Worm (Caenorhabditis elegans) whole organism, L3 larva: ENCODE results near the gene trr-1.

Source experiments
- R02D3.7 ChIP-seq: fragments of 150-350 bp; optimal IDR thresholded peaks from 2 replicates; lab custom pipeline; 2014; ENCODE audit warnings: missing biosample characterization, missing genetic modification characterization
- ZK546.5 ChIP-seq: sonication (generic microtip); optimal IDR thresholded peaks from 2 replicates; lab custom pipeline; 2017; ENCODE audit warnings: missing biosample characterization, missing genetic modification characterization
- aly-2 ChIP-seq: fragments of 150-350 bp; optimal IDR thresholded peaks from 2 replicates; lab custom pipeline; 2014; ENCODE audit warnings: missing biosample characterization, missing genetic modification characterization
- ama-1 ChIP-seq: fragments of 150-350 bp; optimal IDR thresholded peaks from 2 replicates; lab custom pipeline; 2018
- ceh-16 ChIP-seq: sonication (generic microtip); optimal IDR thresholded peaks from 2 replicates; lab custom pipeline; 2017; ENCODE audit warnings: missing biosample characterization, missing genetic modification characterization
- ceh-28 ChIP-seq: fragments of 150-350 bp; optimal IDR thresholded peaks from 2 replicates; lab custom pipeline; 2014; ENCODE audit warnings: missing biosample characterization, missing genetic modification reagents, missing genetic modification characterization
- ceh-82 ChIP-seq: fragments of 150-350 bp; optimal IDR thresholded peaks from 2 replicates; lab custom pipeline; 2014; ENCODE audit warnings: missing biosample characterization, missing genetic modification characterization
- ceh-9 ChIP-seq: sonication (generic microtip); optimal IDR thresholded peaks from 2 replicates; lab custom pipeline; 2018; ENCODE audit warnings: missing biosample characterization, missing genetic modification characterization
- daf-12 ChIP-seq: fragments of 150-350 bp; optimal IDR thresholded peaks from 2 replicates; lab custom pipeline; 2014; ENCODE audit warnings: missing biosample characterization, missing genetic modification reagents, missing genetic modification characterization
- egl-27 ChIP-seq: sonication (generic microtip); optimal IDR thresholded peaks from 4 replicates; lab custom pipeline; 2017; ENCODE audit warnings: missing biosample characterization, missing genetic modification reagents, missing genetic modification characterization
- elt-1 ChIP-seq: fragments of 150-350 bp; optimal IDR thresholded peaks from 2 replicates; lab custom pipeline; 2014; ENCODE audit warnings: missing biosample characterization, missing genetic modification characterization
- elt-2 ChIP-seq: sonication (generic microtip); optimal IDR thresholded peaks from 2 replicates; lab custom pipeline; 2016; ENCODE audit warnings: missing genetic modification reagents, mild to moderate bottlenecking, missing genetic modification characterization, missing compliant biosample characterization
- elt-3 ChIP-seq, 3 experiments: fragments of 150-350 bp in 1 of 3; sonication (generic microtip) in 2 of 3; optimal IDR thresholded peaks; 2 replicates in 2 of 3; 4 replicates in 1 of 3; lab custom pipeline; 2014 to 2017; ENCODE audit warnings: missing biosample characterization in 3 of 3, missing genetic modification characterization in 3 of 3
- fkh-10 ChIP-seq: sonication (generic microtip); optimal IDR thresholded peaks from 2 replicates; lab custom pipeline; 2017; ENCODE audit warnings: missing biosample characterization, missing genetic modification reagents, missing genetic modification characterization
- fkh-2 ChIP-seq: fragments of 150-350 bp; optimal IDR thresholded peaks from 2 replicates; lab custom pipeline; 2014; ENCODE audit warnings: missing biosample characterization, missing genetic modification reagents, missing genetic modification characterization
- fos-1 ChIP-seq: fragments of 150-350 bp; optimal IDR thresholded peaks from 2 replicates; lab custom pipeline; 2014; ENCODE audit warnings: missing biosample characterization, missing genetic modification characterization
- hmg-11 ChIP-seq: sonication (generic microtip); optimal IDR thresholded peaks from 2 replicates; lab custom pipeline; 2016; ENCODE audit warnings: missing genetic modification characterization, missing compliant biosample characterization
- jun-1 ChIP-seq: fragments of 150-350 bp; optimal IDR thresholded peaks from 2 replicates; lab custom pipeline; 2014; ENCODE audit warnings: missing biosample characterization, missing genetic modification reagents, missing genetic modification characterization
- lin-15B ChIP-seq: fragments of 150-350 bp; optimal IDR thresholded peaks from 2 replicates; lab custom pipeline; 2014; ENCODE audit warnings: missing biosample characterization, missing genetic modification characterization
- lin-39 ChIP-seq: fragments of 150-350 bp; optimal IDR thresholded peaks from 2 replicates; lab custom pipeline; 2018; ENCODE audit warnings: missing biosample characterization, missing genetic modification reagents, missing genetic modification characterization
- lsy-12 ChIP-seq: sonication (generic microtip); optimal IDR thresholded peaks from 2 replicates; lab custom pipeline; 2016; ENCODE audit warnings: mild to moderate bottlenecking, missing genetic modification characterization, missing compliant biosample characterization
- mdl-1 ChIP-seq: fragments of 150-350 bp; optimal IDR thresholded peaks from 2 replicates; lab custom pipeline; 2014; ENCODE audit warnings: missing biosample characterization, missing genetic modification characterization
- mml-1 ChIP-seq: fragments of 150-350 bp; sonication (generic microtip); optimal IDR thresholded peaks from 3 replicates; lab custom pipeline; 2014; ENCODE audit warnings: missing biosample characterization, missing genetic modification characterization
- nfya-1 ChIP-seq: sonication (generic microtip); optimal IDR thresholded peaks from 2 replicates; lab custom pipeline; 2017; ENCODE audit warnings: missing genetic modification characterization, mild to moderate bottlenecking, missing compliant biosample characterization, antibody characterized with exemption, moderate library complexity; ENCODE audit not compliant: insufficient read depth
- nhr-11 ChIP-seq: fragments of 150-350 bp; optimal IDR thresholded peaks from 2 replicates; lab custom pipeline; 2014; ENCODE audit warnings: missing biosample characterization, missing genetic modification characterization
- nhr-12 ChIP-seq: fragments of 150-350 bp; optimal IDR thresholded peaks from 2 replicates; lab custom pipeline; 2014; ENCODE audit warnings: missing biosample characterization, missing genetic modification characterization
- nhr-23 ChIP-seq: fragments of 150-350 bp; optimal IDR thresholded peaks from 2 replicates; lab custom pipeline; 2014; ENCODE audit warnings: missing biosample characterization, missing genetic modification reagents, missing genetic modification characterization
- nhr-25 ChIP-seq: sonication (generic microtip); optimal IDR thresholded peaks from 2 replicates; lab custom pipeline; 2017; ENCODE audit warnings: missing biosample characterization, missing genetic modification characterization
- nhr-28 ChIP-seq: fragments of 150-350 bp; optimal IDR thresholded peaks from 2 replicates; lab custom pipeline; 2014; ENCODE audit warnings: missing biosample characterization, missing genetic modification characterization
- nhr-43 ChIP-seq: sonication (generic microtip); optimal IDR thresholded peaks from 2 replicates; lab custom pipeline; 2016; ENCODE audit warnings: mild to moderate bottlenecking, missing genetic modification characterization, missing compliant biosample characterization; ENCODE audit not compliant: poor library complexity, severe bottlenecking
- nhr-76 ChIP-seq: fragments of 150-350 bp; sonication (generic microtip); optimal IDR thresholded peaks from 5 replicates; lab custom pipeline; 2014; ENCODE audit warnings: missing biosample characterization, missing genetic modification characterization
- nhr-77 ChIP-seq: fragments of 150-350 bp; optimal IDR thresholded peaks from 2 replicates; lab custom pipeline; 2014; ENCODE audit warnings: missing biosample characterization, missing genetic modification characterization
- pha-4 ChIP-seq: fragments of 150-350 bp; optimal IDR thresholded peaks from 2 replicates; lab custom pipeline; 2014; ENCODE audit warnings: missing biosample characterization, missing genetic modification reagents, missing genetic modification characterization
- pqm-1 ChIP-seq: fragments of 150-350 bp; optimal IDR thresholded peaks from 2 replicates; lab custom pipeline; 2017; ENCODE audit warnings: missing biosample characterization, missing genetic modification characterization, inconsistent platforms
- sea-2 ChIP-seq: fragments of 150-350 bp; sonication (generic microtip); optimal IDR thresholded peaks from 4 replicates; lab custom pipeline; 2014; ENCODE audit warnings: missing biosample characterization, missing genetic modification reagents, missing genetic modification characterization
- skn-1 ChIP-seq: fragments of 150-350 bp; optimal IDR thresholded peaks from 2 replicates; lab custom pipeline; 2014; ENCODE audit warnings: missing biosample characterization, missing genetic modification characterization
- snpc-4 ChIP-seq: fragments of 150-350 bp; optimal IDR thresholded peaks from 2 replicates; lab custom pipeline; 2014; ENCODE audit warnings: missing biosample characterization, missing genetic modification characterization
- tbx-2 ChIP-seq: sonication (generic microtip); optimal IDR thresholded peaks from 2 replicates; lab custom pipeline; 2016; ENCODE audit warnings: mild to moderate bottlenecking, missing genetic modification characterization, missing compliant biosample characterization
- unc-39 ChIP-seq: sonication (generic microtip); optimal IDR thresholded peaks from 4 replicates; lab custom pipeline; 2017; ENCODE audit warnings: missing biosample characterization, missing genetic modification characterization
- unc-62 ChIP-seq: fragments of 150-350 bp; sonication (generic microtip); optimal IDR thresholded peaks from 4 replicates; lab custom pipeline; 2014; ENCODE audit warnings: missing biosample characterization, missing genetic modification reagents, missing genetic modification characterization
- zag-1 ChIP-seq: fragments of 150-350 bp; optimal IDR thresholded peaks from 2 replicates; lab custom pipeline; 2014; ENCODE audit warnings: missing biosample characterization, missing genetic modification characterization
- ztf-11 ChIP-seq: fragments of 150-350 bp; optimal IDR thresholded peaks from 2 replicates; lab custom pipeline; 2014; ENCODE audit warnings: missing biosample characterization, missing genetic modification characterization
- ztf-4 ChIP-seq: fragments of 150-350 bp; optimal IDR thresholded peaks from 2 replicates; lab custom pipeline; 2014; ENCODE audit warnings: missing biosample characterization, missing genetic modification characterization

trr-1 gene

ce11 chrII:11635745-11636161 is 40.0 kb downstream of the trr-1 start (continued):
- TF ChIP-seq daf-12 (tag; lab: Kevin White, UChicago) (no peak), snpc-4 (tag; lab: Kevin White, UChicago) (no peak), elt-2 (peak; percentile 38), unc-39 (tag; lab: Kevin White, UChicago) (peak; percentile 41)

ce11 chrII:11634681-11635527 is 40.8 kb downstream of the trr-1 start:
- TF ChIP-seq sea-2 (GFP tag; lab: Kevin White, UChicago) = peak; percentile 96
- TF ChIP-seq egl-27 (tag; lab: Kevin White, UChicago) = peak; percentile 40
- peak; percentile 89 for TF ChIP-seq nfya-1 (tag; lab: Kevin White, UChicago)
- peak; percentile 49 for TF ChIP-seq skn-1 (tag; lab: Kevin White, UChicago)
- TF ChIP-seq pha-4 (tag; lab: Kevin White, UChicago) = peak; percentile 89
- no peak for TF ChIP-seq ceh-82 (tag; lab: Kevin White, UChicago)
- TF ChIP-seq daf-12 (tag; lab: Kevin White, UChicago) = no peak
- peak; percentile 35 for TF ChIP-seq zag-1
- TF ChIP-seq nhr-11 = peak; percentile 81
- no peak for TF ChIP-seq fkh-10 (GFP tag; lab: Kevin White, UChicago)
- no peak for TF ChIP-seq ceh-9 (tag; lab: Kevin White, UChicago)
- TF ChIP-seq fkh-2 = peak; percentile 19
- no peak for TF ChIP-seq elt-1
- TF ChIP-seq ceh-28 (tag; lab: Kevin White, UChicago) = peak; percentile 87
- TF ChIP-seq ama-1 (lab: Kevin White, UChicago) = peak; percentile 91
- peak; percentile 81 for TF ChIP-seq lsy-12 (tag; lab: Kevin White, UChicago)
- TF ChIP-seq aly-2 = no peak
- peak; percentile 9 for TF ChIP-seq nhr-43 (tag; lab: Kevin White, UChicago)
- TF ChIP-seq fos-1 (tag; lab: Kevin White, UChicago) = peak; percentile 50
- peak; percentile 72 for TF ChIP-seq lin-15B (tag; lab: Kevin White, UChicago)
- peak in 1 of 3 experiments; percentile 25 for TF ChIP-seq elt-3 (tag; optimal IDR thresholded peaks at IDR 0.05; lab: Kevin White, UChicago)
- peak; percentile 2 for TF ChIP-seq ztf-4 (tag; lab: Kevin White, UChicago)
- TF ChIP-seq lin-39 (tag; lab: Kevin White, UChicago) = peak; percentile 99
- TF ChIP-seq elt-2 = peak; percentile 75
- TF ChIP-seq R02D3.7 = peak; percentile 54
- peak; percentile 46 for TF ChIP-seq snpc-4 (tag; lab: Kevin White, UChicago)
- TF ChIP-seq nhr-12 (tag; lab: Kevin White, UChicago) = no peak
- TF ChIP-seq nhr-76 (tag; lab: Kevin White, UChicago) = no peak
- peak; percentile 72 for TF ChIP-seq nhr-25
- no peak for TF ChIP-seq ztf-11 (tag; lab: Kevin White, UChicago)
- TF ChIP-seq tbx-2 (tag; lab: Kevin White, UChicago) = peak; percentile 10
- TF ChIP-seq hmg-11 (tag; lab: Kevin White, UChicago) = peak; percentile 87
- TF ChIP-seq unc-62 = peak; percentile 80
- peak; percentile 55 for TF ChIP-seq pqm-1 (tag; lab: Kevin White, UChicago)
- no peak for TF ChIP-seq ZK546.5 (tag; lab: Kevin White, UChicago)
- TF ChIP-seq jun-1 (tag; lab: Kevin White, UChicago) = peak; percentile 86
- no peak for TF ChIP-seq nhr-77 (tag; lab: Kevin White, UChicago)
- no peak for TF ChIP-seq ceh-16
- peak; percentile 79 for TF ChIP-seq nhr-23 (tag; lab: Kevin White, UChicago)
- no peak for TF ChIP-seq nhr-28 (tag; lab: Kevin White, UChicago)
- TF ChIP-seq mml-1 (tag; lab: Kevin White, UChicago) = no peak
- TF ChIP-seq mdl-1 (tag; lab: Kevin White, UChicago) = no peak
